Worm (Caenorhabditis elegans): ENCODE measurements around the gene hmit-1.2.

The hmit-1.2 gene

ce11 chrV:18524460-18524859 lies at the start of gene hmit-1.2:
hmit-1.2 (plus strand) TSS chrV:18524760.
- no peak for TF ChIP-seq mdl-1 (tag; optimal IDR thresholded peaks at IDR 0.05)
- TF ChIP-seq zag-1 (tag; optimal IDR thresholded peaks at IDR 0.05): no peak
- no peak for TF ChIP-seq daf-12 (tag; optimal IDR thresholded peaks at IDR 0.05)
- no peak for TF ChIP-seq fkh-10 (GFP tag; optimal IDR thresholded peaks at IDR 0.05)

ce11 chrV:18476090-18476489 lies 48.5 kb upstream of the hmit-1.2 start, which contains the start of gene srh-179:
srh-179 (plus strand) TSS chrV:18476390.
- TF ChIP-seq nhr-237 (tag; optimal IDR thresholded peaks at IDR 0.05): no peak
- TF ChIP-seq unc-39 (tag; optimal IDR thresholded peaks at IDR 0.05): no peak
- no peak for TF ChIP-seq pqm-1 (tag; optimal IDR thresholded peaks at IDR 0.05)
- TF ChIP-seq nfya-1 (tag; optimal IDR thresholded peaks at IDR 0.05; ENCODE audit: insufficient read depth): no peak
- no peak for TF ChIP-seq lsy-12 (tag; optimal IDR thresholded peaks at IDR 0.05)
- no peak for TF ChIP-seq egl-27 (tag; optimal IDR thresholded peaks at IDR 0.05)
- TF ChIP-seq ceh-9 (tag; optimal IDR thresholded peaks at IDR 0.05): no peak
- no peak for TF ChIP-seq unc-62 (GFP tag; optimal IDR thresholded peaks at IDR 0.05)
- TF ChIP-seq ceh-16 (tag; optimal IDR thresholded peaks at IDR 0.05): no peak
- TF ChIP-seq aly-2 (tag; optimal IDR thresholded peaks at IDR 0.05): no peak
- TF ChIP-seq nhr-12 (tag; optimal IDR thresholded peaks at IDR 0.05): no peak
- TF ChIP-seq sea-2 (GFP tag; optimal IDR thresholded peaks at IDR 0.05): no peak
- no peak for TF ChIP-seq fkh-2 (tag; optimal IDR thresholded peaks at IDR 0.05)
- TF ChIP-seq nhr-67 (tag; optimal IDR thresholded peaks at IDR 0.05): no peak
- no peak for TF ChIP-seq elt-3 (tag; optimal IDR thresholded peaks at IDR 0.05)
- no peak for TF ChIP-seq tbx-2 (tag; optimal IDR thresholded peaks at IDR 0.05)
- TF ChIP-seq skn-1 (tag; optimal IDR thresholded peaks at IDR 0.05): no peak
- TF ChIP-seq nhr-23 (tag; optimal IDR thresholded peaks at IDR 0.05): no peak

- TF ChIP-seq snpc-4 (tag; optimal IDR thresholded peaks at IDR 0.05) (no peak), nfya-1 (tag; optimal IDR thresholded peaks at IDR 0.05; ENCODE audit: insufficient read depth) (no peak), ZK546.5 (tag; optimal IDR thresholded peaks at IDR 0.05) (no peak), nhr-77 (tag; optimal IDR thresholded peaks at IDR 0.05) (no peak), ztf-4 (tag; optimal IDR thresholded peaks at IDR 0.05) (no peak), fos-1 (tag; optimal IDR thresholded peaks at IDR 0.05) (no peak), elt-2 (tag; optimal IDR thresholded peaks at IDR 0.05) (no peak), fkh-10 (GFP tag; optimal IDR thresholded peaks at IDR 0.05) (no peak), pqm-1 (tag; optimal IDR thresholded peaks at IDR 0.05) (no peak), jun-1 (tag; optimal IDR thresholded peaks at IDR 0.05) (no peak), tbx-2 (tag; optimal IDR thresholded peaks at IDR 0.05) (no peak), nhr-43 (tag; optimal IDR thresholded peaks at IDR 0.05; ENCODE audit: poor library complexity, severe bottlenecking) (no peak), nhr-67 (tag; optimal IDR thresholded peaks at IDR 0.05) (no peak), nhr-28 (tag; optimal IDR thresholded peaks at IDR 0.05) (no peak), ama-1 (optimal IDR thresholded peaks at IDR 0.05) (no peak), nhr-25 (tag; optimal IDR thresholded peaks at IDR 0.05) (no peak), skn-1 (tag; optimal IDR thresholded peaks at IDR 0.05) (no peak), nhr-237 (tag; optimal IDR thresholded peaks at IDR 0.05) (no peak), lin-15B (tag; optimal IDR thresholded peaks at IDR 0.05) (no peak)
Observed at ce11 chrV:18480231-18480630, 44.3 kb upstream of the hmit-1.2 start, which contains the start of gene srh-178. srh-178 (minus strand) TSS chrV:18480331.

ce11 chrV:18487158-18487557 lies 37.4 kb upstream of the hmit-1.2 start, which contains the start of gene Y51A2D.18:
Y51A2D.18 (minus strand) TSS chrV:18487258.
- TF ChIP-seq egl-27 (tag; optimal IDR thresholded peaks at IDR 0.05) (no peak), nhr-77 (tag; optimal IDR thresholded peaks at IDR 0.05) (no peak), elt-1 (tag; optimal IDR thresholded peaks at IDR 0.05) (no peak), ceh-9 (tag; optimal IDR thresholded peaks at IDR 0.05) (no peak), snpc-4 (tag; optimal IDR thresholded peaks at IDR 0.05) (no peak), ztf-11 (tag; optimal IDR thresholded peaks at IDR 0.05) (no peak), hmg-11 (tag; optimal IDR thresholded peaks at IDR 0.05) (no peak), sea-2 (GFP tag; optimal IDR thresholded peaks at IDR 0.05) (no peak), elt-2 (tag; optimal IDR thresholded peaks at IDR 0.05) (no peak), nhr-237 (tag; optimal IDR thresholded peaks at IDR 0.05) (no peak), fkh-10 (GFP tag; optimal IDR thresholded peaks at IDR 0.05) (no peak), ztf-4 (tag; optimal IDR thresholded peaks at IDR 0.05) (no peak), nhr-25 (tag; optimal IDR thresholded peaks at IDR 0.05) (no peak), lsy-12 (tag; optimal IDR thresholded peaks at IDR 0.05) (no peak), mml-1 (tag; optimal IDR thresholded peaks at IDR 0.05) (no peak), ZK546.5 (tag; optimal IDR thresholded peaks at IDR 0.05) (no peak), elt-3 (tag; optimal IDR thresholded peaks at IDR 0.05) (no peak), pha-4 (tag; optimal IDR thresholded peaks at IDR 0.05) (no peak), aly-2 (tag; optimal IDR thresholded peaks at IDR 0.05) (no peak)
